Worm (Caenorhabditis elegans): ENCODE results near the gene apc-10.

apc-10 gene

ce11 chrV:10462066-10462465, 35.9 kb upstream of the apc-10 start, which contains the start of gene chw-1:
Gene chw-1, plus strand, starts transcription at chrV:10462282.
- TF ChIP-seq mls-2 (tag; optimal IDR thresholded peaks at IDR 0.05) (no peak), unc-120 (tag; optimal IDR thresholded peaks at IDR 0.05; ENCODE audit: poor library complexity, severe bottlenecking) (no peak)

ce11 chrV:10460685-10461084, 34.5 kb upstream of the apc-10 start:
- no peak for TF ChIP-seq ceh-83 (GFP tag; optimal IDR thresholded peaks at IDR 0.05)
- TF ChIP-seq unc-120 (tag; optimal IDR thresholded peaks at IDR 0.05; ENCODE audit: poor library complexity, severe bottlenecking): no peak
- TF ChIP-seq drap-1 (GFP tag; optimal IDR thresholded peaks at IDR 0.05): no peak
- TF ChIP-seq unc-62 (GFP tag; optimal IDR thresholded peaks at IDR 0.05): no peak
- TF ChIP-seq ztf-11 (tag; optimal IDR thresholded peaks at IDR 0.05): no peak
- TF ChIP-seq tbx-8 (GFP tag; optimal IDR thresholded peaks at IDR 0.05): no peak
- no peak for TF ChIP-seq zip-8 (tag; optimal IDR thresholded peaks at IDR 0.05)
- TF ChIP-seq ceh-43 (GFP tag; optimal IDR thresholded peaks at IDR 0.05): no peak
- TF ChIP-seq hlh-1 (tag; optimal IDR thresholded peaks at IDR 0.05): no peak
- TF ChIP-seq mep-1 (tag; optimal IDR thresholded peaks at IDR 0.05): no peak
- no peak for TF ChIP-seq sptf-1 (tag; optimal IDR thresholded peaks at IDR 0.05)
- TF ChIP-seq flh-1 (GFP tag; optimal IDR thresholded peaks at IDR 0.05): no peak
- no peak for TF ChIP-seq lin-32 (GFP tag; optimal IDR thresholded peaks at IDR 0.05)
- no peak for TF ChIP-seq ceh-39 (tag; optimal IDR thresholded peaks at IDR 0.05)
- TF ChIP-seq ces-1 (GFP tag; optimal IDR thresholded peaks at IDR 0.05): no peak
- TF ChIP-seq nhr-12 (tag; optimal IDR thresholded peaks at IDR 0.05): no peak
- TF ChIP-seq bed-3 (GFP tag; optimal IDR thresholded peaks at IDR 0.05): no peak
- TF ChIP-seq lin-13 (tag; optimal IDR thresholded peaks at IDR 0.05): no peak
- TF ChIP-seq lsy-2 (tag; optimal IDR thresholded peaks at IDR 0.05): no peak

ce11 chrV:10457247-10457646, 31.1 kb upstream of the apc-10 start, which contains the start of gene F22E12.1:
Gene F22E12.1, minus strand, starts transcription at chrV:10457347.
- TF ChIP-seq sem-2 (GFP tag; optimal IDR thresholded peaks at IDR 0.05): no peak
- TF ChIP-seq blmp-1 (tag; optimal IDR thresholded peaks at IDR 0.05): no peak
- TF ChIP-seq elt-1 (tag; optimal IDR thresholded peaks at IDR 0.05; ENCODE audit: borderline replicate concordance, insufficient read depth): no peak
- TF ChIP-seq pha-4 (tag; optimal IDR thresholded peaks at IDR 0.05): no peak
- no peak for TF ChIP-seq ceh-39 (tag; optimal IDR thresholded peaks at IDR 0.05)
- TF ChIP-seq nhr-237 (tag; optimal IDR thresholded peaks at IDR 0.05): no peak
- no peak for TF ChIP-seq nhr-28 (tag; optimal IDR thresholded peaks at IDR 0.05)
- TF ChIP-seq lsy-2 (tag; optimal IDR thresholded peaks at IDR 0.05): no peak
- TF ChIP-seq ceh-43 (GFP tag; optimal IDR thresholded peaks at IDR 0.05): no peak
- no peak for TF ChIP-seq nhr-76 (tag; optimal IDR thresholded peaks at IDR 0.05)
- TF ChIP-seq ham-2 (GFP tag; optimal IDR thresholded peaks at IDR 0.05): no peak
- TF ChIP-seq mep-1 (tag; optimal IDR thresholded peaks at IDR 0.05): no peak
- TF ChIP-seq mab-5 (tag; optimal IDR thresholded peaks at IDR 0.05): no peak

- no peak for TF ChIP-seq zip-8 (tag; optimal IDR thresholded peaks at IDR 0.05)
- TF ChIP-seq sem-2 (GFP tag; optimal IDR thresholded peaks at IDR 0.05): no peak
- TF ChIP-seq tbx-8 (GFP tag; optimal IDR thresholded peaks at IDR 0.05): no peak
- TF ChIP-seq ceh-83 (GFP tag; optimal IDR thresholded peaks at IDR 0.05): no peak
- TF ChIP-seq mls-2 (tag; optimal IDR thresholded peaks at IDR 0.05): no peak
- no peak for TF ChIP-seq nhr-12 (tag; optimal IDR thresholded peaks at IDR 0.05)
- no peak for TF ChIP-seq drap-1 (GFP tag; optimal IDR thresholded peaks at IDR 0.05)
- no peak for TF ChIP-seq unc-120 (tag; optimal IDR thresholded peaks at IDR 0.05; ENCODE audit: poor library complexity, severe bottlenecking)
- TF ChIP-seq unc-39 (tag; optimal IDR thresholded peaks at IDR 0.05): no peak
- TF ChIP-seq elt-3 (tag; optimal IDR thresholded peaks at IDR 0.05): no peak
- TF ChIP-seq hlh-1 (tag; optimal IDR thresholded peaks at IDR 0.05): no peak
- TF ChIP-seq flh-1 (GFP tag; optimal IDR thresholded peaks at IDR 0.05): no peak
- no peak for TF ChIP-seq nhr-28 (tag; optimal IDR thresholded peaks at IDR 0.05)
- TF ChIP-seq cnd-1 (tag; optimal IDR thresholded peaks at IDR 0.05): no peak
- TF ChIP-seq nhr-2 (tag; optimal IDR thresholded peaks at IDR 0.05): no peak
- TF ChIP-seq lin-13 (tag; optimal IDR thresholded peaks at IDR 0.05): no peak
These were observed 27.3 kb upstream of the apc-10 start, which contains the start of gene Y32F6A.5 for ce11 chrV:10453466-10453865. Gene Y32F6A.5, minus strand, starts transcription at chrV:10453605.

All from whole organism, mixed stage, embryonic.